Worm (Caenorhabditis elegans) whole organism, L4/young adult: Measurements from ENCODE around the gene C06C3.3.
A peak's percentile ranks its signal among the peaks of the same experiment; 100 is the strongest.

Experiments used
- W03F9.2 ChIP-seq: fragments of 150-350 bp; optimal IDR thresholded peaks from 2 replicates; lab custom pipeline; 2014; ENCODE audit warnings: missing biosample characterization, missing genetic modification characterization
- dao-5 ChIP-seq: sonication (generic microtip); optimal IDR thresholded peaks from 2 replicates; lab custom pipeline; 2016; ENCODE audit warnings: missing genotype, missing genetic modification characterization, moderate library complexity, missing compliant biosample characterization
- him-1 ChIP-seq: sonication (generic microtip); optimal IDR thresholded peaks from 2 replicates; lab custom pipeline; 2016; ENCODE audit warnings: missing genotype, missing genetic modification reagents, missing genetic modification characterization, missing compliant biosample characterization

Gene C06C3.3

ce11 chrII:9372393-9372792 lies at the start of gene C06C3.3:
C06C3.3 (minus strand) TSS chrII:9372493.
- no peak for TF ChIP-seq W03F9.2 (tag; lab: Kevin White, UChicago)
- TF ChIP-seq him-1 (tag; lab: Kevin White, UChicago), result no peak
- no peak for TF ChIP-seq dao-5 (tag; lab: Kevin White, UChicago)

- TF ChIP-seq W03F9.2 (tag; lab: Kevin White, UChicago) (no peak), him-1 (tag; lab: Kevin White, UChicago) (no peak), dao-5 (tag; lab: Kevin White, UChicago) (no peak)
These were observed 49.7 kb upstream of the C06C3.3 start, which contains the start of gene M176.11 for ce11 chrII:9421969-9422368. M176.11 (plus strand) TSS chrII:9422269.

ce11 chrII:9418843-9419532 lies 46.7 kb upstream of the C06C3.3 start:
- TF ChIP-seq dao-5 (tag; lab: Kevin White, UChicago) (no peak), W03F9.2 (tag; lab: Kevin White, UChicago) (no peak)

- no peak for TF ChIP-seq him-1 (tag; lab: Kevin White, UChicago)
- TF ChIP-seq dao-5 (tag; lab: Kevin White, UChicago), result no peak
- TF ChIP-seq W03F9.2 (tag; lab: Kevin White, UChicago), result no peak
These were observed 45.8 kb upstream of the C06C3.3 start, which contains the start of the genes M176.4 and M176.16 for ce11 chrII:9418065-9418567. M176.4 (plus strand) TSS chrII:9418365. M176.16 (plus strand) TSS chrII:9418517.

ce11 chrII:9416381-9417276 lies 44.3 kb upstream of the C06C3.3 start, which contains the start of the genes gss-1 and chch-3:
gss-1 (minus strand) TSS chrII:9416431.
chch-3 (plus strand) TSS chrII:9417013.
- no peak for TF ChIP-seq dao-5 (tag; lab: Kevin White, UChicago)
- TF ChIP-seq W03F9.2 (tag; lab: Kevin White, UChicago), result peak; percentile 81

ce11 chrII:9412086-9412608 lies 39.9 kb upstream of the C06C3.3 start, which contains the start of gene arrd-3:
arrd-3 (plus strand) TSS chrII:9412558.
- no peak for TF ChIP-seq dao-5 (tag; lab: Kevin White, UChicago)
- no peak for TF ChIP-seq W03F9.2 (tag; lab: Kevin White, UChicago)
- TF ChIP-seq him-1 (tag; lab: Kevin White, UChicago), result no peak

- TF ChIP-seq W03F9.2 (tag; lab: Kevin White, UChicago), result no peak
- no peak for TF ChIP-seq dao-5 (tag; lab: Kevin White, UChicago)
- no peak for TF ChIP-seq him-1 (tag; lab: Kevin White, UChicago)
These were observed 39.2 kb upstream of the C06C3.3 start, which contains the start of gene M176.9 for ce11 chrII:9411497-9411896. M176.9 (minus strand) TSS chrII:9411597.

ce11 chrII:9407469-9407868 lies 35.2 kb upstream of the C06C3.3 start, which contains the start of gene arrd-2:
arrd-2 (plus strand) TSS chrII:9407769.
- TF ChIP-seq W03F9.2 (tag; lab: Kevin White, UChicago) (no peak), dao-5 (tag; lab: Kevin White, UChicago) (no peak), him-1 (tag; lab: Kevin White, UChicago) (no peak)

ce11 chrII:9407020-9407419 lies 34.7 kb upstream of the C06C3.3 start, which contains the start of gene mpz-6:
mpz-6 (minus strand) TSS chrII:9407120.
- no peak for TF ChIP-seq dao-5 (tag; lab: Kevin White, UChicago)
- TF ChIP-seq him-1 (tag; lab: Kevin White, UChicago), result no peak
- no peak for TF ChIP-seq W03F9.2 (tag; lab: Kevin White, UChicago)

ce11 chrII:9403846-9404245 lies 31.6 kb upstream of the C06C3.3 start, which contains the start of gene Y51B9A.5:
Y51B9A.5 (plus strand) TSS chrII:9404146.
- TF ChIP-seq him-1 (tag; lab: Kevin White, UChicago) (no peak), dao-5 (tag; lab: Kevin White, UChicago) (no peak), W03F9.2 (tag; lab: Kevin White, UChicago) (no peak)

ce11 chrII:9403087-9403486 lies 30.8 kb upstream of the C06C3.3 start, which contains the start of gene Y51B9A.6:
Y51B9A.6 (minus strand) TSS chrII:9403187.
- TF ChIP-seq dao-5 (tag; lab: Kevin White, UChicago) (no peak), him-1 (tag; lab: Kevin White, UChicago) (no peak), W03F9.2 (tag; lab: Kevin White, UChicago) (no peak)

ce11 chrII:9399746-9400145 lies 27.5 kb upstream of the C06C3.3 start, which contains the start of gene Y51B9A.7:
Y51B9A.7 (plus strand) TSS chrII:9400046.
- TF ChIP-seq dao-5 (tag; lab: Kevin White, UChicago) (no peak), W03F9.2 (tag; lab: Kevin White, UChicago) (no peak), him-1 (tag; lab: Kevin White, UChicago) (no peak)
